Worm (Caenorhabditis elegans) whole organism, L4 larva: ENCODE results near the gene srxa-2.

Experiments
- F10B5.3 ChIP-seq: sonication (generic microtip); optimal IDR thresholded peaks from 2 replicates; lab custom pipeline; 2016; ENCODE audit warnings: mild to moderate bottlenecking, missing genetic modification characterization, missing compliant biosample characterization
- F49E8.2 ChIP-seq: sonication (generic microtip); optimal IDR thresholded peaks from 2 replicates; lab custom pipeline; 2016; ENCODE audit warnings: missing compliant biosample characterization, mild to moderate bottlenecking, missing genetic modification characterization, borderline replicate concordance
- T20F7.1 ChIP-seq: fragments of 200-800 bp; sonication (Bioruptor generic); optimal IDR thresholded peaks from 2 replicates; lab custom pipeline; 2018; ENCODE audit warnings: mild to moderate bottlenecking, missing genetic modification characterization, missing compliant biosample characterization
- Y75B8A.6 ChIP-seq: fragments of 200-800 bp; sonication (Bioruptor generic); IDR thresholded peaks from 2 replicates; pipeline ENCODE4 v1.3.6; 2022; ENCODE audit warnings: missing genetic modification reagents, missing genetic modification characterization, missing compliant biosample characterization
- arid-1 ChIP-seq: fragments of 200-800 bp; sonication (Bioruptor generic); conservative IDR thresholded peaks from 2 replicates; pipeline ENCODE4 v1.3.6; 2022; ENCODE audit warnings: missing genetic modification reagents, missing genetic modification characterization, missing compliant biosample characterization
- ceh-28 ChIP-seq: fragments of 150-350 bp; optimal IDR thresholded peaks from 2 replicates; lab custom pipeline; 2014; ENCODE audit warnings: missing biosample characterization, missing genetic modification reagents, missing genetic modification characterization
- ceh-44 ChIP-seq: fragments of 200-800 bp; sonication (Bioruptor generic); IDR thresholded peaks from 2 replicates; pipeline ENCODE4 v1.3.6; 2022; ENCODE audit warnings: missing genetic modification reagents, missing genetic modification characterization, missing compliant biosample characterization
- ces-1 ChIP-seq: fragments of 150-350 bp; sonication (generic microtip); optimal IDR thresholded peaks from 4 replicates; lab custom pipeline; 2014; ENCODE audit warnings: missing biosample characterization, missing genetic modification reagents, missing genetic modification characterization
- daf-12 ChIP-seq: fragments of 150-350 bp; optimal IDR thresholded peaks from 2 replicates; lab custom pipeline; 2014; ENCODE audit warnings: missing biosample characterization, missing genetic modification reagents, missing genetic modification characterization
- daf-16 ChIP-seq, 3 experiments: sonication (generic microtip); optimal IDR thresholded peaks; 2 replicates each; lab custom pipeline; 2016 to 2017; ENCODE audit warnings: missing genetic modification characterization in 3 of 3, missing genetic modification reagents in 3 of 3, mild to moderate bottlenecking in 2 of 3, missing compliant biosample characterization in 2 of 3, missing biosample characterization in 1 of 3, moderate library complexity in 1 of 3
- dmd-9 ChIP-seq: fragments of 200-800 bp; sonication (Bioruptor generic); IDR thresholded peaks from 2 replicates; pipeline ENCODE4 v1.3.6; 2022; ENCODE audit warnings: missing genetic modification reagents, missing genetic modification characterization, missing compliant biosample characterization
- dpl-1 ChIP-seq: fragments of 150-350 bp; optimal IDR thresholded peaks from 2 replicates; lab custom pipeline; 2014; ENCODE audit warnings: missing biosample characterization, missing genetic modification reagents, missing genetic modification characterization
- duxl-1 ChIP-seq: sonication (generic microtip); optimal IDR thresholded peaks from 2 replicates; lab custom pipeline; 2016; ENCODE audit warnings: mild to moderate bottlenecking, missing genetic modification characterization, moderate library complexity, missing compliant biosample characterization; ENCODE audit not compliant: poor library complexity
- fos-1 ChIP-seq: fragments of 150-350 bp; optimal IDR thresholded peaks from 2 replicates; lab custom pipeline; 2014; ENCODE audit warnings: missing biosample characterization, missing genetic modification characterization
- gei-8 ChIP-seq: fragments of 200-800 bp; sonication (Bioruptor generic); optimal IDR thresholded peaks from 2 replicates; lab custom pipeline; 2018; ENCODE audit warnings: mild to moderate bottlenecking, missing genetic modification characterization, missing compliant biosample characterization
- lim-7 ChIP-seq: fragments of 200-800 bp; sonication (Bioruptor generic); IDR thresholded peaks from 2 replicates; pipeline ENCODE4 v1.3.6; 2022; ENCODE audit warnings: missing genetic modification characterization, missing compliant biosample characterization
- lin-1 ChIP-seq: fragments of 200-800 bp; sonication (Bioruptor generic); IDR thresholded peaks from 2 replicates; pipeline ENCODE4 v1.3.6; 2022; ENCODE audit warnings: missing genetic modification reagents, missing genetic modification characterization, missing compliant biosample characterization
- lin-13 ChIP-seq: fragments of 150-350 bp; optimal IDR thresholded peaks from 2 replicates; lab custom pipeline; 2014; ENCODE audit warnings: missing biosample characterization, missing genetic modification reagents, missing genetic modification characterization
- lin-29 ChIP-seq: fragments of 200-800 bp; sonication (Bioruptor generic); IDR thresholded peaks from 2 replicates; pipeline ENCODE4 v1.3.6; 2022; ENCODE audit warnings: missing genetic modification reagents, missing genetic modification characterization, missing compliant biosample characterization
- lir-3 ChIP-seq: sonication (generic microtip); optimal IDR thresholded peaks from 2 replicates; lab custom pipeline; 2016; ENCODE audit warnings: mild to moderate bottlenecking, missing genetic modification characterization, missing compliant biosample characterization
- lsy-2 ChIP-seq, 2 experiments: fragments of 150-350 bp in 1 of 2; sonication (generic microtip) in 1 of 2; optimal IDR thresholded peaks; 2 replicates each; lab custom pipeline; 2014 to 2017; ENCODE audit warnings: missing biosample characterization in 2 of 2, missing genetic modification characterization in 2 of 2
- madf-5 ChIP-seq, 2 experiments: fragments of 200-800 bp; sonication (Bioruptor generic); IDR thresholded peaks; 2 replicates each; pipeline ENCODE4 v1.3.6; 2022; ENCODE audit warnings: missing compliant biosample characterization in 2 of 2, missing genetic modification characterization in 2 of 2
- madf-9 ChIP-seq: fragments of 200-800 bp; sonication (Bioruptor generic); conservative IDR thresholded peaks from 2 replicates; pipeline ENCODE4 v1.3.6; 2022; ENCODE audit warnings: missing genetic modification reagents, missing genetic modification characterization, missing compliant biosample characterization
- mdl-1 ChIP-seq, 2 experiments: fragments of 150-350 bp in 1 of 2; sonication (generic microtip) in 1 of 2; optimal IDR thresholded peaks; 2 replicates each; lab custom pipeline; 2014 to 2017; ENCODE audit warnings: missing biosample characterization in 2 of 2, missing genetic modification characterization in 2 of 2
- mdt-29 ChIP-seq: fragments of 200-800 bp; sonication (Bioruptor generic); IDR thresholded peaks from 2 replicates; pipeline ENCODE4 v1.3.6; 2022; ENCODE audit warnings: missing genetic modification reagents, missing genetic modification characterization, missing compliant biosample characterization
- mes-2 ChIP-seq: sonication (generic microtip); optimal IDR thresholded peaks from 2 replicates; lab custom pipeline; 2016; ENCODE audit warnings: missing genotype, mild to moderate bottlenecking, missing genetic modification characterization, missing compliant biosample characterization; ENCODE audit not compliant: poor library complexity, severe bottlenecking
- mxl-3 ChIP-seq: fragments of 200-800 bp; sonication (Bioruptor generic); optimal IDR thresholded peaks from 2 replicates; lab custom pipeline; 2018; ENCODE audit warnings: mild to moderate bottlenecking, missing genetic modification characterization, missing compliant biosample characterization
- nhr-10 ChIP-seq: fragments of 150-350 bp; optimal IDR thresholded peaks from 2 replicates; lab custom pipeline; 2014; ENCODE audit warnings: missing biosample characterization, missing genetic modification characterization
- nhr-102 ChIP-seq: sonication (generic microtip); optimal IDR thresholded peaks from 2 replicates; lab custom pipeline; 2016; ENCODE audit warnings: mild to moderate bottlenecking, missing genetic modification characterization, moderate library complexity, missing compliant biosample characterization
- nhr-41 ChIP-seq: fragments of 200-800 bp; sonication (Bioruptor generic); IDR thresholded peaks from 2 replicates; pipeline ENCODE4 v1.3.6; 2022; ENCODE audit warnings: missing genetic modification reagents, missing genetic modification characterization, missing compliant biosample characterization
- nhr-42 ChIP-seq: fragments of 200-800 bp; sonication (Bioruptor generic); IDR thresholded peaks from 2 replicates; pipeline ENCODE4 v1.3.6; 2022; ENCODE audit warnings: missing genetic modification characterization, missing compliant biosample characterization
- nhr-77 ChIP-seq: fragments of 150-350 bp; optimal IDR thresholded peaks from 2 replicates; lab custom pipeline; 2014; ENCODE audit warnings: missing biosample characterization, missing genetic modification characterization
- pha-4 ChIP-seq, 2 experiments: fragments of 150-350 bp in 1 of 2; fragments of 200-800 bp in 1 of 2; sonication (Bioruptor generic) in 1 of 2; IDR thresholded peaks in 1 of 2; optimal IDR thresholded peaks in 1 of 2; 2 replicates each; pipeline versions ENCODE4 v1.3.6 to Lab custom; 2014 to 2022; ENCODE audit warnings: missing genetic modification characterization in 2 of 2, missing genetic modification reagents in 2 of 2, missing biosample characterization in 1 of 2, missing compliant biosample characterization in 1 of 2
- php-3 ChIP-seq: fragments of 200-800 bp; sonication (Bioruptor generic); IDR thresholded peaks from 2 replicates; pipeline ENCODE4 v1.3.6; 2022; ENCODE audit warnings: missing genetic modification reagents, missing genetic modification characterization, missing compliant biosample characterization
- set-16 ChIP-seq: fragments of 200-800 bp; sonication (Bioruptor generic); IDR thresholded peaks from 2 replicates; pipeline ENCODE4 v1.3.6; 2022; ENCODE audit warnings: missing genetic modification reagents, missing genetic modification characterization, missing compliant biosample characterization
- snpc-1.2 ChIP-seq: fragments of 200-800 bp; sonication (Bioruptor generic); IDR thresholded peaks from 2 replicates; pipeline ENCODE4 v1.3.6; 2022; ENCODE audit warnings: missing genetic modification reagents, missing genetic modification characterization, missing compliant biosample characterization
- spr-3 ChIP-seq: fragments of 200-800 bp; sonication (Bioruptor generic); optimal IDR thresholded peaks from 2 replicates; lab custom pipeline; 2018; ENCODE audit warnings: mild to moderate bottlenecking, missing genetic modification characterization, missing compliant biosample characterization
- unc-39 ChIP-seq: sonication (generic microtip); optimal IDR thresholded peaks from 2 replicates; lab custom pipeline; 2017; ENCODE audit warnings: missing biosample characterization, missing genetic modification characterization
- unc-62 ChIP-seq, 3 experiments: fragments of 150-350 bp in 1 of 3; sonication (generic microtip); optimal IDR thresholded peaks in 2 of 3; peaks in 1 of 3; 1 replicate in 1 of 3; 2 replicates in 2 of 3; lab custom pipeline; 2014 to 2017; ENCODE audit warnings: missing biosample characterization in 3 of 3, missing genetic modification characterization in 3 of 3, missing genetic modification reagents in 3 of 3, missing genotype in 1 of 3
- vab-7 ChIP-seq: fragments of 200-800 bp; sonication (Bioruptor generic); IDR thresholded peaks from 2 replicates; pipeline ENCODE4 v1.3.6; 2022; ENCODE audit warnings: missing genetic modification reagents, missing genetic modification characterization, missing compliant biosample characterization
- zfp-3 ChIP-seq: fragments of 200-800 bp; sonication (Bioruptor generic); conservative IDR thresholded peaks from 2 replicates; pipeline ENCODE4 v1.3.6; 2022; ENCODE audit warnings: missing genetic modification reagents, missing genetic modification characterization, missing compliant biosample characterization
- ztf-11 ChIP-seq: fragments of 150-350 bp; optimal IDR thresholded peaks from 2 replicates; lab custom pipeline; 2014; ENCODE audit warnings: missing biosample characterization, missing genetic modification characterization

Gene srxa-2

ce11 chrIV:9410766-9411165 is 12.4 kb upstream of the srxa-2 start:
- TF ChIP-seq set-16 (GFP tag; lab: Robert Waterston, UW) (peak; percentile 59; the same call in 1 of the 2 replicates), lim-7 (GFP tag; lab: Robert Waterston, UW) (0 out of 2 replicates have a peak, but pooled peaks have one; percentile 22)

- no peak for TF ChIP-seq mdl-1 (tag; optimal IDR thresholded peaks at IDR 0.05; lab: Kevin White, UChicago)
- no peak for TF ChIP-seq Y75B8A.6
- no peak for TF ChIP-seq vab-7
- TF ChIP-seq ztf-11 (tag; lab: Kevin White, UChicago) = no peak
- TF ChIP-seq fos-1 (tag; lab: Kevin White, UChicago) = no peak
- TF ChIP-seq mes-2 (tag; lab: Kevin White, UChicago) = no peak
- no peak for TF ChIP-seq nhr-42 (GFP tag; lab: Robert Waterston, UW)
- TF ChIP-seq spr-3 (GFP tag; lab: Kevin White, UChicago) = no peak
- no peak for TF ChIP-seq gei-8 (GFP tag; lab: Kevin White, UChicago)
- no peak for TF ChIP-seq lin-29
- TF ChIP-seq F49E8.2 (tag; lab: Kevin White, UChicago) = no peak
- TF ChIP-seq mxl-3 (GFP tag; lab: Kevin White, UChicago) = no peak
- no peak for TF ChIP-seq nhr-10 (tag; lab: Kevin White, UChicago)
- no peak for TF ChIP-seq php-3 (GFP tag; lab: Robert Waterston, UW)
- TF ChIP-seq daf-16 (GFP tag; optimal IDR thresholded peaks at IDR 0.05; lab: Kevin White, UChicago) = no peak
- no peak for TF ChIP-seq daf-16 (tag; optimal IDR thresholded peaks at IDR 0.05; lab: Kevin White, UChicago)
- TF ChIP-seq mdt-29 (GFP tag; lab: Robert Waterston, UW) = no peak
- no peak for TF ChIP-seq lin-13 (GFP tag; lab: Kevin White, UChicago)
- TF ChIP-seq dmd-9 = no peak
- TF ChIP-seq daf-12 = no peak
- TF ChIP-seq ceh-28 (tag; lab: Kevin White, UChicago) = no peak
- TF ChIP-seq, all 104 proteins: peak for 0
Observed at ce11 chrIV:9422408-9422807, 787 bp upstream of the srxa-2 start, which contains the start of gene F56D5.9. TSS of gene F56D5.9 (minus strand) at chrIV:9422508.

- TF ChIP-seq dpl-1 (no peak), lir-3 (tag; lab: Kevin White, UChicago) (no peak), T20F7.1 (GFP tag; lab: Kevin White, UChicago) (no peak)
- TF ChIP-seq, all 104 proteins: peak for 0
Observed at ce11 chrIV:9427959-9428358, 4.8 kb downstream of the srxa-2 start, which contains the start of gene F59B8.1. TSS of gene F59B8.1 (plus strand) at chrIV:9428259.

ce11 chrIV:9432327-9432726 is 9.1 kb downstream of the srxa-2 start:
- no peak for TF ChIP-seq unc-39 (tag; lab: Kevin White, UChicago)
- no peak for TF ChIP-seq pha-4 (GFP tag; IDR thresholded peaks at IDR 0.05; lab: Robert Waterston, UW)
- no peak for TF ChIP-seq pha-4 (tag; optimal IDR thresholded peaks at IDR 0.05; lab: Kevin White, UChicago)
- TF ChIP-seq arid-1 = no peak
- no peak for TF ChIP-seq F10B5.3 (tag; lab: Kevin White, UChicago)
- TF ChIP-seq ceh-44 = no peak
- TF ChIP-seq ceh-28 (tag; lab: Kevin White, UChicago) = no peak
- no peak for TF ChIP-seq fos-1 (tag; lab: Kevin White, UChicago)
- TF ChIP-seq lim-7 (GFP tag; lab: Robert Waterston, UW) = no peak
- no peak for TF ChIP-seq madf-9 (GFP tag; lab: Robert Waterston, UW)

- TF ChIP-seq T20F7.1 (GFP tag; lab: Kevin White, UChicago) = peak; percentile 69
- no peak for TF ChIP-seq ztf-11 (tag; lab: Kevin White, UChicago)
- TF ChIP-seq nhr-77 (tag; lab: Kevin White, UChicago) = peak; percentile 20
- TF ChIP-seq lin-1 = 0 out of 2 replicates have a peak, but pooled peaks have one; percentile 33
- no peak for TF ChIP-seq nhr-41
- TF ChIP-seq madf-5 (GFP tag; IDR thresholded peaks at IDR 0.05; lab: Robert Waterston, UW) = peak in 1 of 2 experiments; percentile 23; a peak in 1 of 4 replicates
- no peak for TF ChIP-seq duxl-1 (tag; lab: Kevin White, UChicago)
- peak; percentile 96 for TF ChIP-seq zfp-3
- TF ChIP-seq lsy-2 (tag; optimal IDR thresholded peaks at IDR 0.05; lab: Kevin White, UChicago) = peak in 1 of 2 experiments; percentile 48
- TF ChIP-seq unc-62 (GFP tag; optimal IDR thresholded peaks at IDR 0.05 in 1 of 2; lab: Kevin White, UChicago) = peak in 1 of 2 experiments; percentile 96
- no peak for TF ChIP-seq unc-62 (tag; optimal IDR thresholded peaks at IDR 0.05; lab: Kevin White, UChicago)
- no peak for TF ChIP-seq nhr-102
- TF ChIP-seq snpc-1.2 = peak; percentile 49; the same call in 1 of the 2 replicates
- TF ChIP-seq ces-1 (GFP tag; lab: Kevin White, UChicago) = no peak
Observed at ce11 chrIV:9438753-9439152, 15.6 kb downstream of the srxa-2 start.
